Worm (Caenorhabditis elegans) whole organism, young adult: ENCODE measurements around the gene C25E10.4.

ENCODE experiments used
- B0261.1 ChIP-seq: sonication (generic microtip); optimal IDR thresholded peaks from 2 replicates; lab custom pipeline; 2016; ENCODE audit warnings: mild to moderate bottlenecking, missing genetic modification characterization, moderate library complexity, missing compliant biosample characterization
- B0336.3 ChIP-seq: fragments of 200-800 bp; sonication (Bioruptor generic); IDR thresholded peaks from 2 replicates; pipeline ENCODE4 v1.3.6; 2022; ENCODE audit warnings: missing genetic modification characterization, missing compliant biosample characterization
- C17E4.6 ChIP-seq: fragments of 200-800 bp; sonication (Bioruptor generic); IDR thresholded peaks from 2 replicates; pipeline ENCODE4 v1.3.6; 2022; ENCODE audit warnings: missing genetic modification reagents, missing genetic modification characterization, missing compliant biosample characterization
- F10E7.11 ChIP-seq: sonication (generic microtip); optimal IDR thresholded peaks from 2 replicates; lab custom pipeline; 2017; ENCODE audit warnings: mild to moderate bottlenecking, missing genetic modification characterization, moderate library complexity, missing compliant biosample characterization
- F22D6.2 ChIP-seq: sonication (generic microtip); optimal IDR thresholded peaks from 2 replicates; lab custom pipeline; 2016; ENCODE audit warnings: mild to moderate bottlenecking, missing genetic modification characterization, missing compliant biosample characterization
- F37B4.10 ChIP-seq: fragments of 200-800 bp; sonication (Bioruptor generic); IDR thresholded peaks from 2 replicates; pipeline ENCODE4 v1.3.6; 2022; ENCODE audit warnings: missing genetic modification characterization, missing compliant biosample characterization
- F39B2.1 ChIP-seq: fragments of 200-800 bp; sonication (Bioruptor generic); IDR thresholded peaks from 2 replicates; pipeline ENCODE4 v1.3.6; 2022; ENCODE audit warnings: missing genetic modification reagents, missing genetic modification characterization, missing compliant biosample characterization
- F52B5.7 ChIP-seq: sonication (generic microtip); optimal IDR thresholded peaks from 2 replicates; lab custom pipeline; 2016; ENCODE audit warnings: mild to moderate bottlenecking, missing genetic modification characterization, missing compliant biosample characterization
- K11D2.4 ChIP-seq: fragments of 200-800 bp; sonication (Bioruptor generic); IDR thresholded peaks from 2 replicates; pipeline ENCODE4 v1.3.6; 2022; ENCODE audit warnings: missing genetic modification reagents, missing genetic modification characterization, missing compliant biosample characterization
- K12H6.12 ChIP-seq: fragments of 200-800 bp; sonication (Bioruptor generic); optimal IDR thresholded peaks from 2 replicates; lab custom pipeline; 2018; ENCODE audit warnings: mild to moderate bottlenecking, missing genetic modification characterization, missing compliant biosample characterization
- T07F8.4 ChIP-seq: sonication (generic microtip); optimal IDR thresholded peaks from 2 replicates; lab custom pipeline; 2016; ENCODE audit warnings: mild to moderate bottlenecking, missing genetic modification characterization, moderate library complexity, missing compliant biosample characterization
- Y56A3A.18 ChIP-seq: fragments of 200-800 bp; sonication (Bioruptor generic); IDR thresholded peaks from 2 replicates; pipeline ENCODE4 v1.3.6; 2022; ENCODE audit warnings: missing genetic modification reagents, missing genetic modification characterization, missing compliant biosample characterization
- ZK185.1 ChIP-seq: sonication (generic microtip); optimal IDR thresholded peaks from 2 replicates; lab custom pipeline; 2016; ENCODE audit warnings: mild to moderate bottlenecking, missing genetic modification characterization, missing compliant biosample characterization; ENCODE audit not compliant: poor library complexity, severe bottlenecking
- attf-3 ChIP-seq: fragments of 200-800 bp; sonication (Bioruptor generic); conservative IDR thresholded peaks from 2 replicates; pipeline ENCODE4 v1.3.6; 2022; ENCODE audit warnings: missing genetic modification reagents, missing genetic modification characterization, missing compliant biosample characterization
- attf-5 ChIP-seq: fragments of 200-800 bp; sonication (Bioruptor generic); optimal IDR thresholded peaks from 2 replicates; lab custom pipeline; 2018; ENCODE audit warnings: mild to moderate bottlenecking, missing genetic modification characterization, missing compliant biosample characterization
- ceh-100 ChIP-seq: fragments of 200-800 bp; sonication (Bioruptor generic); IDR thresholded peaks from 2 replicates; pipeline ENCODE4 v1.3.6; 2022; ENCODE audit warnings: missing genetic modification reagents, missing genetic modification characterization, missing compliant biosample characterization
- ceh-27 ChIP-seq: fragments of 200-800 bp; sonication (Bioruptor generic); optimal IDR thresholded peaks from 2 replicates; lab custom pipeline; 2018; ENCODE audit warnings: mild to moderate bottlenecking, missing genetic modification characterization, moderate library complexity, missing compliant biosample characterization
- ceh-79 ChIP-seq: sonication (generic microtip); optimal IDR thresholded peaks from 2 replicates; lab custom pipeline; 2017; ENCODE audit warnings: mild to moderate bottlenecking, missing genetic modification characterization, missing compliant biosample characterization
- chd-7 ChIP-seq: sonication (generic microtip); optimal IDR thresholded peaks from 2 replicates; lab custom pipeline; 2016; ENCODE audit warnings: mild to moderate bottlenecking, missing genetic modification characterization, moderate library complexity, missing compliant biosample characterization
- dox-1 ChIP-seq: fragments of 200-800 bp; sonication (Bioruptor generic); IDR thresholded peaks from 2 replicates; pipeline ENCODE4 v1.3.6; 2022; ENCODE audit warnings: missing genetic modification reagents, missing genetic modification characterization, missing compliant biosample characterization
- egrh-3 ChIP-seq: fragments of 200-800 bp; sonication (Bioruptor generic); IDR thresholded peaks from 2 replicates; pipeline ENCODE4 v1.3.6; 2022; ENCODE audit warnings: missing genetic modification reagents, missing genetic modification characterization, missing compliant biosample characterization
- ets-4 ChIP-seq: fragments of 200-800 bp; sonication (Bioruptor generic); optimal IDR thresholded peaks from 2 replicates; lab custom pipeline; 2018; ENCODE audit warnings: mild to moderate bottlenecking, missing genetic modification characterization, missing compliant biosample characterization
- fkh-3 ChIP-seq: sonication (generic microtip); optimal IDR thresholded peaks from 2 replicates; lab custom pipeline; 2016; ENCODE audit warnings: mild to moderate bottlenecking, missing genetic modification characterization, missing compliant biosample characterization
- gei-17 ChIP-seq: fragments of 200-800 bp; sonication (Bioruptor generic); optimal IDR thresholded peaks from 2 replicates; lab custom pipeline; 2018; ENCODE audit warnings: mild to moderate bottlenecking, missing genetic modification characterization, missing compliant biosample characterization
- hlh-26 ChIP-seq: fragments of 200-800 bp; sonication (Bioruptor generic); conservative IDR thresholded peaks from 2 replicates; pipeline ENCODE4 v1.3.6; 2022; ENCODE audit warnings: missing genetic modification reagents, missing genetic modification characterization, missing compliant biosample characterization
- hrde-1 ChIP-seq: sonication (generic microtip); optimal IDR thresholded peaks from 2 replicates; lab custom pipeline; 2016; ENCODE audit warnings: missing genetic modification characterization, mild to moderate bottlenecking, missing compliant biosample characterization, moderate library complexity, missing genotype, missing genetic modification reagents, borderline replicate concordance
- lag-1 ChIP-seq: fragments of 200-800 bp; sonication (Bioruptor generic); IDR thresholded peaks from 2 replicates; pipeline ENCODE4 v1.3.6; 2022; ENCODE audit warnings: missing genetic modification reagents, missing genetic modification characterization, missing compliant biosample characterization
- lsl-1 ChIP-seq: fragments of 200-800 bp; sonication (Bioruptor generic); optimal IDR thresholded peaks from 2 replicates; lab custom pipeline; 2018; ENCODE audit warnings: mild to moderate bottlenecking, missing genetic modification characterization, moderate library complexity, missing compliant biosample characterization
- madf-10 ChIP-seq: sonication (generic microtip); optimal IDR thresholded peaks from 2 replicates; lab custom pipeline; 2016; ENCODE audit warnings: mild to moderate bottlenecking, missing genetic modification characterization, missing compliant biosample characterization
- madf-3 ChIP-seq: fragments of 200-800 bp; sonication (Bioruptor generic); IDR thresholded peaks from 2 replicates; pipeline ENCODE4 v1.3.6; 2022; ENCODE audit warnings: missing genetic modification reagents, missing genetic modification characterization, missing compliant biosample characterization
- madf-6 ChIP-seq: fragments of 200-800 bp; sonication (Bioruptor generic); IDR thresholded peaks from 2 replicates; pipeline ENCODE4 v1.3.6; 2022; ENCODE audit warnings: missing genetic modification reagents, missing genetic modification characterization, missing compliant biosample characterization
- madf-8 ChIP-seq: fragments of 200-800 bp; sonication (Bioruptor generic); conservative IDR thresholded peaks from 2 replicates; pipeline ENCODE4 v1.3.6; 2022; ENCODE audit warnings: missing genetic modification reagents, missing genetic modification characterization, missing compliant biosample characterization
- mcd-1 ChIP-seq: fragments of 200-800 bp; sonication (Bioruptor generic); IDR thresholded peaks from 2 replicates; pipeline ENCODE4 v1.3.6; 2022; ENCODE audit warnings: missing genetic modification reagents, missing genetic modification characterization, missing compliant biosample characterization
- mxl-1 ChIP-seq: sonication (generic microtip); optimal IDR thresholded peaks from 2 replicates; lab custom pipeline; 2016; ENCODE audit warnings: missing genetic modification characterization, missing compliant biosample characterization
- nfya-1 ChIP-seq: sonication (generic microtip); optimal IDR thresholded peaks from 2 replicates; lab custom pipeline; 2017; ENCODE audit warnings: antibody characterized with exemption, missing compliant biosample characterization, missing genetic modification characterization, borderline replicate concordance; ENCODE audit not compliant: insufficient read depth
- nhr-90 ChIP-seq: sonication (generic microtip); optimal IDR thresholded peaks from 2 replicates; lab custom pipeline; 2016; ENCODE audit warnings: missing genotype, mild to moderate bottlenecking, missing genetic modification characterization, missing compliant biosample characterization
- pha-4 ChIP-seq: fragments of 150-350 bp; sonication (generic microtip); optimal IDR thresholded peaks from 2 replicates; lab custom pipeline; 2014; ENCODE audit warnings: missing biosample characterization, missing genetic modification reagents, missing genetic modification characterization
- rcor-1 ChIP-seq: fragments of 200-800 bp; sonication (Bioruptor generic); IDR thresholded peaks from 2 replicates; pipeline ENCODE4 v1.3.6; 2022; ENCODE audit warnings: missing genetic modification reagents, missing genetic modification characterization, missing compliant biosample characterization
- rec-8 ChIP-seq, 2 experiments: sonication (generic microtip); optimal IDR thresholded peaks; 2 replicates each; lab custom pipeline; 2016; ENCODE audit warnings: mild to moderate bottlenecking in 2 of 2, missing genetic modification characterization in 2 of 2, missing genetic modification reagents in 2 of 2, missing genotype in 2 of 2, missing biosample characterization in 1 of 2, missing compliant biosample characterization in 1 of 2, moderate library complexity in 1 of 2
- snpc-4 ChIP-seq, 5 experiments: fragments of 150-350 bp in 1 of 5; sonication (generic microtip) in 4 of 5; optimal IDR thresholded peaks; 2 replicates each; lab custom pipeline; 2014 to 2018; ENCODE audit warnings: missing genetic modification characterization in 5 of 5, missing biosample characterization in 3 of 5, antibody characterized with exemption in 2 of 5, mild to moderate bottlenecking in 2 of 5, missing compliant biosample characterization in 2 of 5, missing genotype in 2 of 5, moderate library complexity in 2 of 5, missing genetic modification reagents in 1 of 5
- sptf-2 ChIP-seq: fragments of 200-800 bp; sonication (Bioruptor generic); optimal IDR thresholded peaks from 2 replicates; lab custom pipeline; 2018; ENCODE audit warnings: mild to moderate bottlenecking, missing genetic modification characterization, missing compliant biosample characterization
- unc-62 ChIP-seq: fragments of 150-350 bp; optimal IDR thresholded peaks from 2 replicates; lab custom pipeline; 2014; ENCODE audit warnings: missing biosample characterization, missing genetic modification reagents, missing genetic modification characterization
- ztf-18 ChIP-seq: sonication (generic microtip); optimal IDR thresholded peaks from 2 replicates; lab custom pipeline; 2016; ENCODE audit warnings: missing genotype, mild to moderate bottlenecking, missing genetic modification characterization, missing compliant biosample characterization

The C25E10.4 gene

DNA sequence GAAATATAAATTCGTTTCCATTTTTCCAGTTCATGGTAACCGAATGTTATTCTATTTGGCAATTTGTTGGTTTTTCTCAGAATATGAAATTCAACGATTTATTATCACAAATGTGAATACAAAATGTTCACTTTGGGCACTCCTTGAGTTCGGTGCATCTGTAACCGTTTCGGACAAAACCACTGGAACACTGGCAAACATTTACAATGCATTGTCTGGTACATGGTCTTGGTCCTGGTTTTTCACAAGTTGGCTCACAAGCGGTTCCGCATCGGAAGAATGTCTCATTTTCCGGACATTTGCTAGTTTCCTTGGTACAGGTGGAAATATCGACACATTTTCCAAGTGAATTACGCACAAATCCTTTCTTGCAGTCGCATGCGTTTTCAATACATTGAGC, 19.9 kb downstream of the C25E10.4 start:
- TF ChIP-seq F52B5.7 (no peak), hlh-26 (GFP tag; lab: Robert Waterston, UW) (no peak), C17E4.6 (no peak), F37B4.10 (GFP tag; lab: Robert Waterston, UW) (no peak), madf-3 (GFP tag; lab: Robert Waterston, UW) (no peak), chd-7 (no peak), egrh-3 (GFP tag; lab: Robert Waterston, UW) (no peak), rcor-1 (GFP tag; lab: Robert Waterston, UW) (no peak), B0261.1 (tag; lab: Kevin White, UChicago) (no peak), ZK185.1 (tag; lab: Kevin White, UChicago) (no peak), lsl-1 (GFP tag; lab: Kevin White, UChicago) (no peak), attf-3 (GFP tag; lab: Robert Waterston, UW) (no peak), madf-6 (GFP tag; lab: Robert Waterston, UW) (no peak)
- TF ChIP-seq, all 124 proteins: peak for 0

DNA sequence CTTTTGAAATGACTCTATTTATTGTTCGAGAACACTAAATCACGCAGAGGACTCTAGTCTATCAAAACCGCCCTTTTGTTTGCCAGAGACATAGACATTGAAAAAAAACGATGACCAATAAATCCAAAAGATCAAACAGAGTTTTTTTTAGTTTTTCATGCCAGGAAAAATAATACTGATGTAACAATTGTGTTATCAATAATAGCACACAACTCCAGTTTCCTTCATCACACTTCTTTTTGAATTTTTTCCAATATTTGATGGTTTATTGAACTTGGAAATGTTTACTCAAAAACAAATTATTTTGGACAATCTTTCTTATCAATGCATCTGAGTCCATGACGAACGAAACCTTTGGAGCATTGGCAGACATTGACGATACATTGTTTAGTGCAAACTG, 20.6 kb downstream of the C25E10.4 start, which contains the start of gene C25E10.8:
Gene C25E10.8 (minus strand): TSS at position 101 of the 400 bp plus-strand sequence.
- TF ChIP-seq F10E7.11 (tag; lab: Kevin White, UChicago) (no peak), attf-3 (GFP tag; lab: Robert Waterston, UW) (no peak), C17E4.6 (no peak), B0261.1 (tag; lab: Kevin White, UChicago) (no peak), mcd-1 (GFP tag; lab: Robert Waterston, UW) (no peak), pha-4 (tag; lab: Kevin White, UChicago) (no peak), T07F8.4 (tag; lab: Kevin White, UChicago) (no peak), ztf-18 (no peak), F39B2.1 (GFP tag; lab: Robert Waterston, UW) (no peak), hrde-1 (no peak), madf-8 (GFP tag; lab: Robert Waterston, UW) (no peak), Y56A3A.18 (no peak), ceh-79 (tag; lab: Kevin White, UChicago) (no peak), dox-1 (GFP tag; lab: Robert Waterston, UW) (no peak), snpc-4 (GFP tag; optimal IDR thresholded peaks at IDR 0.05; lab: Kevin White, UChicago) (no peak), snpc-4 (tag; optimal IDR thresholded peaks at IDR 0.05; lab: Kevin White, UChicago) (no peak), ceh-27 (GFP tag; lab: Kevin White, UChicago) (no peak), madf-10 (tag; lab: Kevin White, UChicago) (no peak), mxl-1 (tag; lab: Kevin White, UChicago) (no peak), attf-5 (GFP tag; lab: Kevin White, UChicago) (no peak), ceh-100 (no peak)

DNA sequence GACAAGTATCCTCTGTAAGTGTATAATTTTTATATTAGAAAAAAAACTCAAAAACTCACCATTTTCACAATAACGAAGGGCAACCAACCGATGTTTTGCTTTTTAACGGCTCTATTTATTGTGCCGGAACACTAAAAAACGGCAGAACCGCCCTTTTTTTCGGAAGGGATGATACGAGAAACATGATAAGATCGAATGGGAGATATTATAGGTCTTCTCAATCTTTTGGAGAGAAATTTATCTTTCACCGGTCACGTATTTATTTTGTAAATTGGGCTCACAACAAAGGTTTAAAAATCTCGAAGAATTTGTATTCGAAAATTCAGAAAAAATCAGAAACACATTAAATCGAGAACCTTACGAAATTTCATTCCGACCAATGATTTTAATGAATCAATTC, 21.4 kb downstream of the C25E10.4 start, which contains the start of gene swm-1:
Gene swm-1 (minus strand): TSS at position 101 of the 400 bp plus-strand sequence.
- TF ChIP-seq nhr-90 (tag; lab: Kevin White, UChicago) (no peak), fkh-3 (tag; lab: Kevin White, UChicago) (no peak), ZK185.1 (tag; lab: Kevin White, UChicago) (no peak), T07F8.4 (tag; lab: Kevin White, UChicago) (no peak), lag-1 (GFP tag; lab: Robert Waterston, UW) (no peak), lsl-1 (GFP tag; lab: Kevin White, UChicago) (no peak), gei-17 (GFP tag; lab: Kevin White, UChicago) (no peak), rcor-1 (GFP tag; lab: Robert Waterston, UW) (no peak), K12H6.12 (no peak), rec-8 (tag; optimal IDR thresholded peaks at IDR 0.05; lab: Kevin White, UChicago) (no peak), unc-62 (GFP tag; lab: Kevin White, UChicago) (no peak), sptf-2 (GFP tag; lab: Kevin White, UChicago) (no peak), ets-4 (GFP tag; lab: Kevin White, UChicago) (no peak), K11D2.4 (GFP tag; lab: Robert Waterston, UW) (no peak), F22D6.2 (no peak), ztf-18 (no peak), B0336.3 (GFP tag; lab: Robert Waterston, UW) (no peak), nfya-1 (tag; lab: Kevin White, UChicago) (no peak)
- TF ChIP-seq, all 124 proteins: peak for 0
